Fruit fly (Drosophila melanogaster) whole organism, embryonic: ENCODE results near the gene CG5262.
A peak's percentile ranks its signal among the peaks of the same experiment; 100 is the strongest.

Experiments
- Awh ChIP-seq: fragments of 200-800 bp; sonication (Bioruptor generic); IDR thresholded peaks from 2 replicates; pipeline ENCODE4, ENCODE4 v1.3.6; 2022; ENCODE audit warnings: missing biosample characterization, missing genetic modification characterization
- CG1024 ChIP-seq: fragments of 200-800 bp; sonication (Bioruptor generic); IDR thresholded peaks from 2 replicates; pipeline ENCODE4 v1.3.6; 2022; ENCODE audit warnings: missing biosample characterization, missing genetic modification characterization
- CG12219 ChIP-seq: fragments of 200-800 bp; sonication (Bioruptor generic); optimal IDR thresholded peaks from 3 replicates; lab custom pipeline; 2018; ENCODE audit warnings: missing biosample characterization, mild to moderate bottlenecking, missing genetic modification characterization
- CG12769 ChIP-seq: fragments of 200-800 bp; sonication (Bioruptor generic); optimal IDR thresholded peaks from 2 replicates; lab custom pipeline; 2019; ENCODE audit warnings: missing biosample characterization, mild to moderate bottlenecking, missing genetic modification characterization, moderate library complexity
- CG13624 ChIP-seq: fragments of 200-800 bp; sonication (Bioruptor generic); optimal IDR thresholded peaks from 2 replicates; lab custom pipeline; 2016; ENCODE audit warnings: missing biosample characterization, missing genetic modification characterization
- CG13775 ChIP-seq: fragments of 200-800 bp; sonication (Bioruptor generic); optimal IDR thresholded peaks from 3 replicates; lab custom pipeline; 2017; ENCODE audit warnings: missing biosample characterization, mild to moderate bottlenecking, missing genetic modification characterization
- CG17359 ChIP-seq: fragments of 200-800 bp; sonication (Bioruptor generic); optimal IDR thresholded peaks from 3 replicates; lab custom pipeline; 2018; ENCODE audit warnings: missing biosample characterization, mild to moderate bottlenecking, missing genetic modification characterization, moderate library complexity
- CG17912 ChIP-seq: fragments of 200-800 bp; sonication (Bioruptor generic); optimal IDR thresholded peaks from 2 replicates; lab custom pipeline; 2018; ENCODE audit warnings: missing biosample characterization, mild to moderate bottlenecking, missing genetic modification characterization
- CG18011 ChIP-seq: fragments of 200-800 bp; sonication (Bioruptor generic); optimal IDR thresholded peaks from 2 replicates; lab custom pipeline; 2017; ENCODE audit warnings: missing biosample characterization, missing genetic modification characterization, mild to moderate bottlenecking, moderate library complexity, missing genotype
- CG2129 ChIP-seq: fragments of 200-800 bp; sonication (Bioruptor generic); IDR thresholded peaks from 2 replicates; pipeline ENCODE4 v1.3.6; 2022; ENCODE audit warnings: missing biosample characterization, missing genetic modification characterization; ENCODE audit not compliant: partially characterized antibody
- CG30020 ChIP-seq: fragments of 200-800 bp; optimal IDR thresholded peaks from 2 replicates; lab custom pipeline; 2019; ENCODE audit warnings: missing biosample characterization, mild to moderate bottlenecking, missing genetic modification characterization, moderate library complexity
- CG33557 ChIP-seq: fragments of 200-800 bp; sonication (Bioruptor generic); optimal IDR thresholded peaks from 2 replicates; lab custom pipeline; 2019; ENCODE audit warnings: missing biosample characterization, mild to moderate bottlenecking, missing genetic modification characterization, moderate library complexity
- CG3407 ChIP-seq: fragments of 200-800 bp; sonication (Bioruptor generic); optimal IDR thresholded peaks from 2 replicates; lab custom pipeline; 2018; ENCODE audit warnings: missing biosample characterization, mild to moderate bottlenecking, missing genetic modification characterization
- CG3838 ChIP-seq: fragments of 200-800 bp; sonication (Bioruptor generic); optimal IDR thresholded peaks from 3 replicates; lab custom pipeline; 2016; ENCODE audit warnings: missing biosample characterization, missing genetic modification characterization
- CG43689 ChIP-seq: fragments of 200-800 bp; sonication (Bioruptor generic); IDR thresholded peaks from 2 replicates; pipeline ENCODE4 v1.3.6; 2022; ENCODE audit warnings: missing biosample characterization, missing genetic modification characterization
- CG6175 ChIP-seq: fragments of 200-800 bp; sonication (Bioruptor generic); IDR thresholded peaks from 3 replicates; pipeline ENCODE4 v1.3.6; 2022; ENCODE audit warnings: missing biosample characterization, missing genetic modification characterization
- CG6791 ChIP-seq: fragments of 200-800 bp; sonication (Bioruptor generic); IDR thresholded peaks from 3 replicates; pipeline ENCODE4 v1.3.6; 2022; ENCODE audit warnings: missing biosample characterization, missing genetic modification characterization; ENCODE audit not compliant: partially characterized antibody
- CG7839 ChIP-seq: fragments of 200-800 bp; sonication (Bioruptor generic); optimal IDR thresholded peaks from 3 replicates; lab custom pipeline; 2018; ENCODE audit warnings: missing biosample characterization, mild to moderate bottlenecking, missing genetic modification characterization, moderate library complexity
- CG8089 ChIP-seq: fragments of 200-800 bp; sonication (Bioruptor generic); optimal IDR thresholded peaks from 3 replicates; lab custom pipeline; 2016; ENCODE audit warnings: missing biosample characterization, missing genetic modification characterization
- CG8944 ChIP-seq: fragments of 200-800 bp; sonication (Bioruptor generic); optimal IDR thresholded peaks from 3 replicates; lab custom pipeline; 2016; ENCODE audit warnings: missing biosample characterization, missing genetic modification characterization
- CG9215 ChIP-seq: fragments of 200-800 bp; sonication (Bioruptor generic); IDR thresholded peaks from 2 replicates; pipeline ENCODE4 v1.3.6; 2022; ENCODE audit warnings: missing biosample characterization, missing genetic modification characterization
- CG9727 ChIP-seq: fragments of 200-800 bp; sonication (Bioruptor generic); optimal IDR thresholded peaks from 3 replicates; lab custom pipeline; 2017; ENCODE audit warnings: missing biosample characterization, mild to moderate bottlenecking, missing genetic modification characterization
- Camta ChIP-seq: fragments of 200-800 bp; sonication (Bioruptor generic); optimal IDR thresholded peaks from 2 replicates; lab custom pipeline; 2016; ENCODE audit warnings: missing biosample characterization, missing genetic modification characterization
- D19A ChIP-seq: fragments of 200-800 bp; optimal IDR thresholded peaks from 3 replicates; lab custom pipeline; 2019; ENCODE audit warnings: missing biosample characterization, mild to moderate bottlenecking, missing genetic modification characterization, moderate library complexity
- D19B ChIP-seq: fragments of 200-800 bp; sonication (Bioruptor generic); optimal IDR thresholded peaks from 2 replicates; lab custom pipeline; 2017; ENCODE audit warnings: missing biosample characterization, mild to moderate bottlenecking, missing genetic modification characterization
- Dbx ChIP-seq: fragments of 200-800 bp; sonication (Bioruptor generic); IDR thresholded peaks from 3 replicates; pipeline ENCODE4 v1.3.6; 2022; ENCODE audit warnings: missing biosample characterization, missing genetic modification characterization
- E2f1 ChIP-seq: fragments of 200-800 bp; sonication (Bioruptor generic); IDR thresholded peaks from 2 replicates; pipeline ENCODE4 v1.3.6; 2022; ENCODE audit warnings: missing biosample characterization, missing genetic modification characterization
- HLHmδ ChIP-seq: fragments of 200-800 bp; sonication (Bioruptor generic); optimal IDR thresholded peaks from 2 replicates; lab custom pipeline; 2018; ENCODE audit warnings: missing biosample characterization, mild to moderate bottlenecking, missing genetic modification characterization, moderate library complexity
- Hmx ChIP-seq: fragments of 200-800 bp; sonication (Bioruptor generic); optimal IDR thresholded peaks from 2 replicates; lab custom pipeline; 2016; ENCODE audit warnings: missing biosample characterization, missing genetic modification characterization
- MBD-R2 ChIP-seq: fragments of 200-800 bp; sonication (Bioruptor generic); IDR thresholded peaks from 2 replicates; pipeline ENCODE4 v1.3.6; 2022; ENCODE audit warnings: missing biosample characterization, missing genetic modification characterization
- Rx ChIP-seq: fragments of 200-800 bp; sonication (Bioruptor generic); IDR thresholded peaks from 2 replicates; pipeline ENCODE4 v1.3.6; 2022; ENCODE audit warnings: missing biosample characterization, missing genetic modification characterization
- Stat92E ChIP-seq, 3 experiments: fragments of >200 bp in 2 of 3; fragments of 200-800 bp in 1 of 3; sonication (Bioruptor generic) in 1 of 3; optimal IDR thresholded peaks; 2 replicates each; lab custom pipeline; 2017 to 2019; ENCODE audit warnings: missing biosample characterization in 3 of 3, missing genetic modification characterization in 3 of 3, mild to moderate bottlenecking in 1 of 3, moderate library complexity in 1 of 3
- ab ChIP-seq: fragments of 200-800 bp; sonication (Bioruptor generic); optimal IDR thresholded peaks from 2 replicates; lab custom pipeline; 2016; ENCODE audit warnings: missing biosample characterization, missing genetic modification characterization
- amos ChIP-seq: fragments of 200-800 bp; sonication (Bioruptor generic); IDR thresholded peaks from 2 replicates; pipeline ENCODE4 v1.3.6; 2022; ENCODE audit warnings: missing biosample characterization, missing genetic modification characterization; ENCODE audit not compliant: partially characterized antibody
- crc ChIP-seq: fragments of 200-800 bp; sonication (Bioruptor generic); optimal IDR thresholded peaks from 2 replicates; lab custom pipeline; 2016; ENCODE audit warnings: missing biosample characterization, missing genetic modification characterization
- croc ChIP-seq: fragments of 200-800 bp; sonication (Bioruptor generic); conservative IDR thresholded peaks from 3 replicates; pipeline ENCODE4 v1.3.6; 2022; ENCODE audit warnings: missing biosample characterization, missing genetic modification characterization
- da ChIP-seq: fragments of 200-800 bp; sonication (Bioruptor generic); optimal IDR thresholded peaks from 2 replicates; lab custom pipeline; 2016; ENCODE audit warnings: missing biosample characterization, missing genetic modification characterization
- dan ChIP-seq: fragments of 200-800 bp; sonication (Bioruptor generic); IDR thresholded peaks from 2 replicates; pipeline ENCODE4 v1.3.6; 2022; ENCODE audit warnings: missing biosample characterization, missing genetic modification characterization
- emc ChIP-seq: fragments of 200-800 bp; sonication (Bioruptor generic); optimal IDR thresholded peaks from 2 replicates; lab custom pipeline; 2016; ENCODE audit warnings: missing biosample characterization, missing genetic modification characterization
- fd102C ChIP-seq: fragments of 200-800 bp; sonication (Bioruptor generic); optimal IDR thresholded peaks from 2 replicates; lab custom pipeline; 2018; ENCODE audit warnings: missing biosample characterization, mild to moderate bottlenecking, missing genetic modification characterization, moderate library complexity
- her ChIP-seq: fragments of 200-800 bp; sonication (Bioruptor generic); optimal IDR thresholded peaks from 2 replicates; lab custom pipeline; 2016; ENCODE audit warnings: missing biosample characterization, missing genetic modification characterization
- klu ChIP-seq: fragments of 200-800 bp; sonication (Bioruptor generic); IDR thresholded peaks from 2 replicates; pipeline ENCODE4 v1.3.6; 2022; ENCODE audit warnings: missing biosample characterization, missing genetic modification characterization
- luna ChIP-seq: fragments of 200-800 bp; sonication (Bioruptor generic); optimal IDR thresholded peaks from 2 replicates; lab custom pipeline; 2016; ENCODE audit warnings: missing biosample characterization, missing genetic modification characterization
- pfk ChIP-seq: fragments of 200-800 bp; sonication (Bioruptor generic); optimal IDR thresholded peaks from 2 replicates; lab custom pipeline; 2018; ENCODE audit warnings: missing biosample characterization, mild to moderate bottlenecking, missing genetic modification characterization, moderate library complexity
- ranshi ChIP-seq: fragments of 200-800 bp; sonication (Bioruptor generic); IDR thresholded peaks from 2 replicates; pipeline ENCODE4 v1.3.6; 2022; ENCODE audit warnings: missing biosample characterization, missing genetic modification characterization
- tna ChIP-seq: fragments of 200-800 bp; sonication (Bioruptor generic); IDR thresholded peaks from 2 replicates; pipeline ENCODE4 v1.3.6; 2022; ENCODE audit warnings: missing biosample characterization, missing genetic modification characterization; ENCODE audit not compliant: partially characterized antibody
- unc-4 ChIP-seq: fragments of 200-800 bp; sonication (Bioruptor generic); IDR thresholded peaks from 2 replicates; pipeline ENCODE4 v1.3.6; 2022; ENCODE audit warnings: missing biosample characterization, missing genetic modification characterization; ENCODE audit not compliant: partially characterized antibody
- wdn ChIP-seq: fragments of 200-800 bp; sonication (Bioruptor generic); IDR thresholded peaks from 2 replicates; pipeline ENCODE4 v1.3.6; 2022; ENCODE audit warnings: missing biosample characterization, missing genetic modification characterization
- zfh1 ChIP-seq: fragments of 200-800 bp; sonication (Bioruptor generic); IDR thresholded peaks from 3 replicates; pipeline ENCODE4 v1.3.6; 2022; ENCODE audit warnings: missing biosample characterization, missing genetic modification characterization

The CG5262 gene

dm6 chr3L:20444815-20445519, 14.7 kb upstream of the CG5262 start (continued):
- peak; percentile 90 for TF ChIP-seq E2f1
- no peak for TF ChIP-seq Stat92E (GFP tag; optimal IDR thresholded peaks at IDR 0.05; lab: Kevin White, UChicago)
- TF ChIP-seq HLHmδ, result no peak
- peak; percentile 91 for TF ChIP-seq ranshi (GFP tag; lab: Robert Waterston, UW)
- TF ChIP-seq Awh (GFP tag; lab: Robert Waterston, UW), result peak; percentile 92
- peak; percentile 81 for TF ChIP-seq wdn (GFP tag; lab: Robert Waterston, UW)
- peak; percentile 77 for TF ChIP-seq CG6175 (GFP tag; lab: Robert Waterston, UW)
- peak; percentile 89 for TF ChIP-seq CG1024
- TF ChIP-seq D19A (tag; lab: Kevin White, UChicago), result peak; percentile 78
- no peak for TF ChIP-seq crc (GFP tag; lab: Kevin White, UChicago)
- TF ChIP-seq CG7839 (tag; lab: Kevin White, UChicago), result peak; percentile 90
- no peak for TF ChIP-seq emc (GFP tag; lab: Kevin White, UChicago)
- TF ChIP-seq Dbx, result peak; percentile 87
- no peak for TF ChIP-seq da (GFP tag; lab: Kevin White, UChicago)
- peak; percentile 94 for TF ChIP-seq zfh1
- TF ChIP-seq CG12769 (tag; lab: Kevin White, UChicago), result peak; percentile 85
- no peak for TF ChIP-seq ab (GFP tag; lab: Kevin White, UChicago)
- TF ChIP-seq CG3407 (GFP tag; lab: Kevin White, UChicago), result peak; percentile 82
- peak; percentile 75 for TF ChIP-seq croc (GFP tag; lab: Robert Waterston, UW)
- TF ChIP-seq CG33557 (GFP tag; lab: Kevin White, UChicago), result peak; percentile 20
- TF ChIP-seq Camta, result peak; percentile 40
- no peak for TF ChIP-seq CG2129 (GFP tag; lab: Robert Waterston, UW)
- TF ChIP-seq pfk (GFP tag; lab: Kevin White, UChicago), result no peak
- TF ChIP-seq CG43689 (GFP tag; lab: Robert Waterston, UW), result peak; percentile 76
- TF ChIP-seq CG17912 (GFP tag; lab: Kevin White, UChicago), result no peak
- TF ChIP-seq klu, result peak; percentile 79
- no peak for TF ChIP-seq unc-4 (GFP tag; lab: Robert Waterston, UW)
- peak; percentile 76 for TF ChIP-seq CG9215 (GFP tag; lab: Robert Waterston, UW)
- no peak for TF ChIP-seq amos (GFP tag; lab: Robert Waterston, UW)
- TF ChIP-seq her (GFP tag; lab: Kevin White, UChicago), result no peak
- no peak for TF ChIP-seq fd102C (GFP tag; lab: Kevin White, UChicago)
- TF ChIP-seq CG8089 (GFP tag; lab: Kevin White, UChicago), result no peak
- TF ChIP-seq CG17359 (tag; lab: Kevin White, UChicago), result peak; percentile 90
- TF ChIP-seq Hmx (GFP tag; lab: Kevin White, UChicago), result no peak
- no peak for TF ChIP-seq CG8944 (GFP tag; lab: Kevin White, UChicago)
- TF ChIP-seq CG3838 (GFP tag; lab: Kevin White, UChicago), result no peak
- TF ChIP-seq CG13775 (GFP tag; lab: Kevin White, UChicago), result peak; percentile 79
- 0 out of 2 replicates have a peak, but pooled peaks have one; percentile 42 for TF ChIP-seq dan (GFP tag; lab: Robert Waterston, UW)
- TF ChIP-seq CG12219 (GFP tag; lab: Kevin White, UChicago), result peak; percentile 83
- TF ChIP-seq CG9727 (GFP tag; lab: Kevin White, UChicago), result peak; percentile 87
- TF ChIP-seq luna (GFP tag; lab: Kevin White, UChicago), result no peak
- TF ChIP-seq MBD-R2 (GFP tag; lab: Robert Waterston, UW), result peak; percentile 80
- TF ChIP-seq tna (GFP tag; lab: Robert Waterston, UW), result 0 out of 2 replicates have a peak, but pooled peaks have one; percentile 27
- peak; percentile 3 for TF ChIP-seq CG30020
- peak; percentile 83 for TF ChIP-seq Rx (GFP tag; lab: Robert Waterston, UW)
- TF ChIP-seq CG18011, result peak; percentile 60
- TF ChIP-seq CG6791 (GFP tag; lab: Robert Waterston, UW), result peak; percentile 63
- TF ChIP-seq CG13624 (GFP tag; lab: Kevin White, UChicago), result peak; percentile 16
- TF ChIP-seq D19B (GFP tag; lab: Kevin White, UChicago), result peak; percentile 54
